Fruit fly (Drosophila melanogaster) whole organism, wandering third instar larva: ENCODE measurements around the gene CG15177.

Source experiments
- CG32264 ChIP-seq: fragments of 200-800 bp; sonication (Bioruptor generic); optimal IDR thresholded peaks from 2 replicates; lab custom pipeline; 2016; ENCODE audit warnings: missing biosample characterization, missing genetic modification characterization
- Dfd ChIP-seq: fragments of >200 bp; optimal IDR thresholded peaks from 2 replicates; lab custom pipeline; 2017; ENCODE audit warnings: missing biosample characterization, missing genetic modification characterization
- HLH106 ChIP-seq: fragments of 200-800 bp; optimal IDR thresholded peaks from 3 replicates; lab custom pipeline; 2019; ENCODE audit warnings: missing biosample characterization, mild to moderate bottlenecking, missing genetic modification characterization, moderate library complexity
- Myc ChIP-seq: fragments of >200 bp; optimal IDR thresholded peaks from 2 replicates; lab custom pipeline; 2017
- fru ChIP-seq: fragments of 200-800 bp; sonication (Bioruptor generic); optimal IDR thresholded peaks from 3 replicates; lab custom pipeline; 2016; ENCODE audit warnings: missing biosample characterization, mild to moderate bottlenecking, missing genetic modification characterization
- h ChIP-seq: fragments of 200-800 bp; sonication (Bioruptor generic); optimal IDR thresholded peaks from 3 replicates; lab custom pipeline; 2016; ENCODE audit warnings: missing biosample characterization, mild to moderate bottlenecking, missing genetic modification characterization

dm6 chr3R:6640932-6641331, 11.8 kb upstream of the CG15177 start, which contains the start of gene CG31286:
- no peak for TF ChIP-seq Myc (lab: Kevin White, UChicago)
- no peak for TF ChIP-seq h (GFP tag; lab: Kevin White, UChicago)
- no peak for TF ChIP-seq HLH106
- TF ChIP-seq CG32264 (GFP tag; lab: Kevin White, UChicago), result no peak
- no peak for TF ChIP-seq fru (GFP tag; lab: Kevin White, UChicago)
- no peak for TF ChIP-seq Dfd (GFP tag; lab: Kevin White, UChicago)
